Worm (Caenorhabditis elegans): ENCODE measurements around the gene F18E9.1.

F18E9.1 gene

ce11 chrX:8592881-8593280 lies 8.5 kb upstream of the F18E9.1 start, which contains the start of gene nlp-7:
Gene nlp-7, plus strand, starts transcription at chrX:8593181.
- TF ChIP-seq dve-1 (tag; optimal IDR thresholded peaks at IDR 0.05): no peak
- no peak for TF ChIP-seq tbx-7 (tag; optimal IDR thresholded peaks at IDR 0.05)
- TF ChIP-seq unc-55 (GFP tag; optimal IDR thresholded peaks at IDR 0.05): no peak
- no peak for TF ChIP-seq zip-5 (tag; optimal IDR thresholded peaks at IDR 0.05)
- no peak for TF ChIP-seq fkh-10 (GFP tag; optimal IDR thresholded peaks at IDR 0.05)
- TF ChIP-seq mec-3 (tag; optimal IDR thresholded peaks at IDR 0.05; ENCODE audit: borderline replicate concordance): no peak
- TF ChIP-seq gmeb-2 (tag; optimal IDR thresholded peaks at IDR 0.05): no peak
- TF ChIP-seq ceh-22 (tag; optimal IDR thresholded peaks at IDR 0.05): no peak
- TF ChIP-seq C38D4.7 (GFP tag; optimal IDR thresholded peaks at IDR 0.05): no peak
- TF ChIP-seq ceh-19 (GFP tag; optimal IDR thresholded peaks at IDR 0.05): no peak
- no peak for TF ChIP-seq nhr-232 (tag; optimal IDR thresholded peaks at IDR 0.05)
- TF ChIP-seq unc-86 (tag; optimal IDR thresholded peaks at IDR 0.05): no peak
- no peak for TF ChIP-seq tbx-2 (tag; optimal IDR thresholded peaks at IDR 0.05)
- no peak for TF ChIP-seq ama-1 (optimal IDR thresholded peaks at IDR 0.05)

ce11 chrX:8597647-8598046 lies 3.7 kb upstream of the F18E9.1 start, which contains the start of gene F18E9.7:
Gene F18E9.7, minus strand, starts transcription at chrX:8597747.
- TF ChIP-seq F13H6.1 (tag; optimal IDR thresholded peaks at IDR 0.05) (no peak), fax-1 (tag; optimal IDR thresholded peaks at IDR 0.05) (no peak), unc-3 (GFP tag; conservative IDR thresholded peaks at IDR 0.05) (no peak), unc-3 (tag; optimal IDR thresholded peaks at IDR 0.05) (no peak), ama-1 (optimal IDR thresholded peaks at IDR 0.05) (no peak), mec-3 (tag; optimal IDR thresholded peaks at IDR 0.05; ENCODE audit: borderline replicate concordance) (no peak), elt-2 (tag; optimal IDR thresholded peaks at IDR 0.05) (no peak), unc-42 (tag; optimal IDR thresholded peaks at IDR 0.05) (no peak), hlh-13 (GFP tag; optimal IDR thresholded peaks at IDR 0.05) (no peak), dmd-4 (tag; optimal IDR thresholded peaks at IDR 0.05; ENCODE audit: borderline replicate concordance) (no peak), hlh-30 (tag; optimal IDR thresholded peaks at IDR 0.05; ENCODE audit: insufficient read depth) (no peak), lin-11 (tag; optimal IDR thresholded peaks at IDR 0.05) (no peak), ceh-34 (tag; optimal IDR thresholded peaks at IDR 0.05) (no peak), fkh-10 (GFP tag; optimal IDR thresholded peaks at IDR 0.05) (no peak), lim-6 (tag; optimal IDR thresholded peaks at IDR 0.05) (no peak), ceh-22 (tag; optimal IDR thresholded peaks at IDR 0.05) (no peak), pag-3 (tag; optimal IDR thresholded peaks at IDR 0.05; ENCODE audit: borderline replicate concordance) (no peak)

ce11 chrX:8598491-8598890 lies 2.8 kb upstream of the F18E9.1 start:
- TF ChIP-seq elt-4 (tag; optimal IDR thresholded peaks at IDR 0.05) (no peak), ttx-3 (tag; optimal IDR thresholded peaks at IDR 0.05) (no peak), C08G9.2 (tag; optimal IDR thresholded peaks at IDR 0.05) (no peak)

ce11 chrX:8599725-8600124 lies 1.6 kb upstream of the F18E9.1 start:
- no peak for TF ChIP-seq ceh-31 (tag; optimal IDR thresholded peaks at IDR 0.05)
- no peak for TF ChIP-seq ceh-18 (tag; optimal IDR thresholded peaks at IDR 0.05)
- TF ChIP-seq F13H6.1 (tag; optimal IDR thresholded peaks at IDR 0.05): no peak
- no peak for TF ChIP-seq pha-2 (tag; optimal IDR thresholded peaks at IDR 0.05)
- no peak for TF ChIP-seq ceh-34 (tag; optimal IDR thresholded peaks at IDR 0.05)

- TF ChIP-seq tbx-2 (tag; optimal IDR thresholded peaks at IDR 0.05) (no peak), pqm-1 (tag; optimal IDR thresholded peaks at IDR 0.05) (no peak), pros-1 (tag; optimal IDR thresholded peaks at IDR 0.05) (no peak), ceh-48 (tag; optimal IDR thresholded peaks at IDR 0.05) (no peak), pha-2 (tag; optimal IDR thresholded peaks at IDR 0.05) (no peak), gmeb-2 (tag; optimal IDR thresholded peaks at IDR 0.05) (peak; percentile 24), ceh-18 (tag; optimal IDR thresholded peaks at IDR 0.05) (no peak), F13H6.1 (tag; optimal IDR thresholded peaks at IDR 0.05) (no peak), ceh-22 (tag; optimal IDR thresholded peaks at IDR 0.05) (no peak), dve-1 (tag; optimal IDR thresholded peaks at IDR 0.05) (no peak), pat-9 (tag; optimal IDR thresholded peaks at IDR 0.05) (peak; percentile 28), lim-6 (tag; optimal IDR thresholded peaks at IDR 0.05) (no peak), sox-2 (GFP tag; IDR thresholded peaks at IDR 0.05) (0 out of 2 replicates have a peak, but pooled peaks have one; percentile 10), ceh-9 (tag; optimal IDR thresholded peaks at IDR 0.05) (peak; percentile 49), unc-86 (tag; optimal IDR thresholded peaks at IDR 0.05) (no peak), syd-9 (tag; optimal IDR thresholded peaks at IDR 0.05) (no peak), fkh-6 (tag; optimal IDR thresholded peaks at IDR 0.05) (no peak), nhr-11 (tag; optimal IDR thresholded peaks at IDR 0.05) (no peak), ceh-24 (tag; optimal IDR thresholded peaks at IDR 0.05) (no peak), che-1 (tag; optimal IDR thresholded peaks at IDR 0.05) (peak; percentile 69), nhr-232 (tag; optimal IDR thresholded peaks at IDR 0.05) (no peak)
Observed at ce11 chrX:8602722-8603427, 1.5 kb downstream of the F18E9.1 start.

Measured in whole organism, late embryonic.